Worm (Caenorhabditis elegans) whole organism, L1 larva: Measurements from ENCODE around the gene clec-264.
A peak's percentile ranks its signal among the peaks of the same experiment; 100 is the strongest.

Experiments used
- C04F5.9 ChIP-seq: sonication (generic microtip); optimal IDR thresholded peaks from 2 replicates; lab custom pipeline; 2016; ENCODE audit warnings: missing genetic modification characterization, missing compliant biosample characterization
- C16A3.4 ChIP-seq: fragments of 150-350 bp; optimal IDR thresholded peaks from 2 replicates; lab custom pipeline; 2014; ENCODE audit warnings: missing biosample characterization, missing genetic modification characterization
- C34B4.2 ChIP-seq: sonication (generic microtip); optimal IDR thresholded peaks from 2 replicates; lab custom pipeline; 2017; ENCODE audit warnings: mild to moderate bottlenecking, missing genetic modification characterization, missing compliant biosample characterization
- aha-1 ChIP-seq: fragments of 150-350 bp; optimal IDR thresholded peaks from 2 replicates; lab custom pipeline; 2014; ENCODE audit warnings: missing biosample characterization, missing genetic modification characterization
- alr-1 ChIP-seq: fragments of 200-800 bp; sonication (Bioruptor generic); optimal IDR thresholded peaks from 2 replicates; lab custom pipeline; 2018; ENCODE audit warnings: borderline replicate concordance, mild to moderate bottlenecking, missing genetic modification characterization, missing compliant biosample characterization
- blmp-1 ChIP-seq: fragments of 150-350 bp; optimal IDR thresholded peaks from 2 replicates; lab custom pipeline; 2014; ENCODE audit warnings: missing biosample characterization, missing genetic modification characterization
- ceh-8 ChIP-seq: fragments of 200-800 bp; sonication (Bioruptor generic); optimal IDR thresholded peaks from 2 replicates; lab custom pipeline; 2018; ENCODE audit warnings: mild to moderate bottlenecking, missing genetic modification characterization, moderate library complexity, missing compliant biosample characterization
- ceh-82 ChIP-seq, 3 experiments: fragments of 150-350 bp in 1 of 3; sonication (generic microtip) in 2 of 3; optimal IDR thresholded peaks; 2 replicates each; lab custom pipeline; 2014 to 2017; ENCODE audit warnings: missing biosample characterization in 3 of 3, missing genetic modification characterization in 3 of 3
- ceh-90 ChIP-seq: sonication (generic microtip); optimal IDR thresholded peaks from 2 replicates; lab custom pipeline; 2016; ENCODE audit warnings: missing genetic modification characterization, missing compliant biosample characterization
- ces-1 ChIP-seq: fragments of 150-350 bp; optimal IDR thresholded peaks from 2 replicates; lab custom pipeline; 2014; ENCODE audit warnings: missing biosample characterization, missing genetic modification reagents, missing genetic modification characterization
- efl-1 ChIP-seq, 4 experiments: fragments of 150-350 bp; optimal IDR thresholded peaks in 3 of 4; peaks in 1 of 4; 1 replicate in 1 of 4; 2 replicates in 3 of 4; lab custom pipeline; 2014; ENCODE audit warnings: missing biosample characterization in 2 of 4, missing genetic modification characterization in 2 of 4, missing genetic modification reagents in 2 of 4
- egl-13 ChIP-seq: sonication (generic microtip); optimal IDR thresholded peaks from 2 replicates; lab custom pipeline; 2016; ENCODE audit warnings: missing genotype, missing genetic modification reagents, missing genetic modification characterization, missing compliant biosample characterization
- egl-27 ChIP-seq, 2 experiments: fragments of 150-350 bp in 1 of 2; sonication (generic microtip); optimal IDR thresholded peaks; 3 replicates each; lab custom pipeline; 2017 to 2018; ENCODE audit warnings: missing biosample characterization in 2 of 2, missing genetic modification characterization in 2 of 2, missing genetic modification reagents in 2 of 2
- elt-2 ChIP-seq: sonication (generic microtip); optimal IDR thresholded peaks from 2 replicates; lab custom pipeline; 2016; ENCODE audit warnings: missing genetic modification characterization, mild to moderate bottlenecking, inconsistent platforms, missing compliant biosample characterization, missing genetic modification reagents
- elt-3 ChIP-seq, 6 experiments: fragments of 150-350 bp in 1 of 6; sonication (generic microtip); optimal IDR thresholded peaks; 2 replicates each; lab custom pipeline; 2017 to 2018; ENCODE audit warnings: missing biosample characterization in 6 of 6, missing genetic modification characterization in 6 of 6, inconsistent platforms in 1 of 6
- ets-5 ChIP-seq: fragments of 200-800 bp; sonication (Bioruptor generic); IDR thresholded peaks from 2 replicates; pipeline ENCODE4 v1.3.6; 2022; ENCODE audit warnings: missing genetic modification characterization, missing compliant biosample characterization
- fkh-4 ChIP-seq: sonication (generic microtip); optimal IDR thresholded peaks from 2 replicates; lab custom pipeline; 2016; ENCODE audit warnings: missing compliant biosample characterization, missing genetic modification characterization, borderline replicate concordance
- fkh-8 ChIP-seq: sonication (generic microtip); optimal IDR thresholded peaks from 2 replicates; lab custom pipeline; 2016; ENCODE audit warnings: mild to moderate bottlenecking, missing genetic modification characterization, missing compliant biosample characterization
- grh-1 ChIP-seq: fragments of 200-800 bp; sonication (Bioruptor generic); IDR thresholded peaks from 2 replicates; pipeline ENCODE4 v1.3.6; 2022; ENCODE audit warnings: missing genetic modification reagents, missing genetic modification characterization, missing compliant biosample characterization
- hlh-17 ChIP-seq: fragments of 200-800 bp; sonication (Bioruptor generic); optimal IDR thresholded peaks from 2 replicates; lab custom pipeline; 2018; ENCODE audit warnings: missing genetic modification characterization, mild to moderate bottlenecking, missing compliant biosample characterization, moderate library complexity, borderline replicate concordance
- hlh-4 ChIP-seq: sonication (generic microtip); optimal IDR thresholded peaks from 2 replicates; lab custom pipeline; 2016; ENCODE audit warnings: mild to moderate bottlenecking, missing genetic modification characterization, missing compliant biosample characterization
- hpl-2 ChIP-seq: fragments of 150-350 bp; optimal IDR thresholded peaks from 2 replicates; lab custom pipeline; 2014; ENCODE audit warnings: missing biosample characterization, missing genetic modification reagents, missing genetic modification characterization
- isw-1 ChIP-seq: fragments of 200-800 bp; sonication (Bioruptor generic); IDR thresholded peaks from 2 replicates; pipeline ENCODE4 v1.3.6; 2022; ENCODE audit warnings: missing genetic modification characterization, missing compliant biosample characterization
- lin-13 ChIP-seq: fragments of 150-350 bp; optimal IDR thresholded peaks from 2 replicates; lab custom pipeline; 2014; ENCODE audit warnings: missing biosample characterization, missing genetic modification reagents, missing genetic modification characterization
- lin-15B ChIP-seq: fragments of 150-350 bp; sonication (generic microtip); optimal IDR thresholded peaks from 3 replicates; lab custom pipeline; 2014; ENCODE audit warnings: missing biosample characterization, missing genetic modification characterization
- lin-35 ChIP-seq, 2 experiments: fragments of 150-350 bp; optimal IDR thresholded peaks; 2 replicates each; lab custom pipeline; 2014; ENCODE audit warnings: missing biosample characterization in 2 of 2, missing genetic modification characterization in 2 of 2, missing genetic modification reagents in 2 of 2
- lin-39 ChIP-seq: fragments of 150-350 bp; optimal IDR thresholded peaks from 2 replicates; lab custom pipeline; 2014; ENCODE audit warnings: missing biosample characterization, missing genetic modification reagents, missing genetic modification characterization
- lir-3 ChIP-seq: sonication (generic microtip); optimal IDR thresholded peaks from 2 replicates; lab custom pipeline; 2016; ENCODE audit warnings: mild to moderate bottlenecking, missing genetic modification characterization, moderate library complexity, missing compliant biosample characterization; ENCODE audit not compliant: poor library complexity
- lsy-2 ChIP-seq, 2 experiments: fragments of 150-350 bp; optimal IDR thresholded peaks; 2 replicates each; lab custom pipeline; 2014; ENCODE audit warnings: missing biosample characterization in 2 of 2, missing genetic modification characterization in 2 of 2
- mab-9 ChIP-seq: fragments of 200-800 bp; sonication (Bioruptor generic); IDR thresholded peaks from 2 replicates; pipeline ENCODE4 v1.3.6; 2022; ENCODE audit warnings: missing genetic modification reagents, missing genetic modification characterization, missing compliant biosample characterization
- mef-2 ChIP-seq: fragments of 150-350 bp; optimal IDR thresholded peaks from 2 replicates; lab custom pipeline; 2014; ENCODE audit warnings: missing biosample characterization, missing genetic modification characterization
- nhr-12 ChIP-seq: sonication (generic microtip); optimal IDR thresholded peaks from 2 replicates; lab custom pipeline; 2017; ENCODE audit warnings: missing biosample characterization, missing genetic modification characterization
- nhr-19 ChIP-seq: fragments of 200-800 bp; sonication (Bioruptor generic); conservative IDR thresholded peaks from 2 replicates; pipeline ENCODE4 v1.3.6; 2022; ENCODE audit warnings: missing genetic modification characterization, missing compliant biosample characterization
- nhr-20 ChIP-seq: sonication (generic microtip); optimal IDR thresholded peaks from 2 replicates; lab custom pipeline; 2016; ENCODE audit warnings: mild to moderate bottlenecking, missing genetic modification characterization, missing compliant biosample characterization
- nhr-47 ChIP-seq: sonication (generic microtip); optimal IDR thresholded peaks from 2 replicates; lab custom pipeline; 2016; ENCODE audit warnings: mild to moderate bottlenecking, missing genetic modification characterization, moderate library complexity, missing compliant biosample characterization
- nhr-90 ChIP-seq: sonication (generic microtip); optimal IDR thresholded peaks from 2 replicates; lab custom pipeline; 2016; ENCODE audit warnings: mild to moderate bottlenecking, missing genetic modification characterization, missing compliant biosample characterization; ENCODE audit not compliant: poor library complexity
- skn-1 ChIP-seq: fragments of 150-350 bp; optimal IDR thresholded peaks from 2 replicates; lab custom pipeline; 2014; ENCODE audit warnings: missing biosample characterization, missing genetic modification characterization
- sptf-1 ChIP-seq: fragments of 150-350 bp; optimal IDR thresholded peaks from 2 replicates; lab custom pipeline; 2014; ENCODE audit warnings: missing biosample characterization, missing genetic modification characterization
- sup-37 ChIP-seq: fragments of 200-800 bp; sonication (Bioruptor generic); optimal IDR thresholded peaks from 2 replicates; lab custom pipeline; 2018; ENCODE audit warnings: mild to moderate bottlenecking, missing genetic modification characterization, missing compliant biosample characterization
- tbx-2 ChIP-seq: sonication (generic microtip); optimal IDR thresholded peaks from 2 replicates; lab custom pipeline; 2016; ENCODE audit warnings: missing genetic modification characterization, missing compliant biosample characterization
- tlp-1 ChIP-seq: fragments of 150-350 bp; optimal IDR thresholded peaks from 2 replicates; lab custom pipeline; 2014; ENCODE audit warnings: missing biosample characterization, missing genetic modification characterization
- unc-130 ChIP-seq: fragments of 150-350 bp; optimal IDR thresholded peaks from 2 replicates; lab custom pipeline; 2017; ENCODE audit warnings: missing biosample characterization, missing genetic modification characterization, inconsistent platforms
- unc-30 ChIP-seq: sonication (generic microtip); optimal IDR thresholded peaks from 2 replicates; lab custom pipeline; 2017; ENCODE audit warnings: missing biosample characterization, missing genetic modification characterization
- unc-98 ChIP-seq: fragments of 200-800 bp; sonication (Bioruptor generic); IDR thresholded peaks from 2 replicates; pipeline ENCODE4 v1.3.6; 2022; ENCODE audit warnings: missing genetic modification characterization, missing compliant biosample characterization
- zag-1 ChIP-seq: fragments of 150-350 bp; optimal IDR thresholded peaks from 2 replicates; lab custom pipeline; 2014; ENCODE audit warnings: missing biosample characterization, missing genetic modification characterization
- ztf-11 ChIP-seq, 2 experiments: sonication (generic microtip); optimal IDR thresholded peaks; 2 replicates each; lab custom pipeline; 2016 to 2017; ENCODE audit warnings: missing genetic modification characterization in 2 of 2, missing biosample characterization in 1 of 2, missing compliant biosample characterization in 1 of 2

The clec-264 gene

DNA sequence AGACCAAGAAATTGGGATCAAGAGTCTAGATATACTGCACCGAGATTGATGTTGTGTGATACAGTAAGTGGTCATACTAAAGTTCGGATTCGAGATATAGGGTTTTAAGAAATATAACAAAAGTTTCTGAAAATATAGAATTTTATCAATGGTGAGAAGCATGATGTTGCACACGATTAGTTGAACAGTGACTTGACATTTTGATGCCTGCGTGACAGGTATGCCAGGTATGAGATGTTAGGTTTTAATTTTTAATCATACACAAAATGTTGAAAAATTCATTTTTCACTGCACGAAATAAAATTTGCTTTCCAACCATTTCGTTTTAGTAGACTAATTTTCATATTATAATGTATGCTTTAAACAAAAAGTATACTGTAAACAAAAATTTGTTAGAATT lies 20.1 kb downstream of the clec-264 start:
- TF ChIP-seq lin-13 (GFP tag; lab: Kevin White, UChicago) (no peak), ces-1 (GFP tag; lab: Kevin White, UChicago) (no peak), ceh-8 (GFP tag; lab: Kevin White, UChicago) (no peak), mab-9 (GFP tag; lab: Robert Waterston, UW) (no peak), sptf-1 (tag; lab: Kevin White, UChicago) (no peak), ets-5 (GFP tag; lab: Robert Waterston, UW) (no peak), egl-27 (tag; optimal IDR thresholded peaks at IDR 0.05; lab: Kevin White, UChicago) (no peak), egl-13 (tag; lab: Kevin White, UChicago) (no peak)
- TF ChIP-seq, all 84 proteins: peak for 0

DNA sequence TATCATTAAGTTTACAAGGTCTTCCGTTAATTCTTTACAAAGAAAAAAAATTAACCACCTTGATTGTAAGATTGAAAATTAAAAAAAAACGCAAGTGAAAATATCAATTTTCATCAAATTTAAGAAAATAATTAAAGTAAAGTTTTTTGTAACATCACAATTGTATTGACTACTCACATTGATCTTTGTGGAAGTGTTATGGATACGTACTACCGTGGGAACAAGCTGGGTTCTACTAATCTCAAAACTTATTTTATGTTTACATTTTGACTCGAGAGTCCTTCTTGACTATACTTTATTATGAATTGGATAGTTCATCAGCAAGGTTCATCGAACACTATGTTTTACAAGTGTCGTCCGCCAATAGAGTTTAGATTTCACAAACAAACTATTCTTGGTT lies 21.0 kb downstream of the clec-264 start, which contains the start of gene num-1:
TSS of gene num-1 (plus strand) at position 301 of the 400 bp plus-strand sequence.
- TF ChIP-seq skn-1 (no peak), elt-2 (tag; lab: Kevin White, UChicago) (no peak), sup-37 (GFP tag; lab: Kevin White, UChicago) (no peak), lir-3 (tag; lab: Kevin White, UChicago) (no peak), mab-9 (GFP tag; lab: Robert Waterston, UW) (no peak), zag-1 (tag; lab: Kevin White, UChicago) (no peak), lin-39 (tag; lab: Kevin White, UChicago) (no peak), nhr-90 (tag; lab: Kevin White, UChicago) (no peak), unc-98 (GFP tag; lab: Robert Waterston, UW) (no peak), unc-30 (no peak), C34B4.2 (tag; lab: Kevin White, UChicago) (no peak), alr-1 (tag; lab: Kevin White, UChicago) (no peak), C16A3.4 (tag; lab: Kevin White, UChicago) (no peak), hlh-17 (GFP tag; lab: Kevin White, UChicago) (no peak), nhr-19 (GFP tag; lab: Robert Waterston, UW) (no peak), aha-1 (tag; lab: Kevin White, UChicago) (no peak)

DNA sequence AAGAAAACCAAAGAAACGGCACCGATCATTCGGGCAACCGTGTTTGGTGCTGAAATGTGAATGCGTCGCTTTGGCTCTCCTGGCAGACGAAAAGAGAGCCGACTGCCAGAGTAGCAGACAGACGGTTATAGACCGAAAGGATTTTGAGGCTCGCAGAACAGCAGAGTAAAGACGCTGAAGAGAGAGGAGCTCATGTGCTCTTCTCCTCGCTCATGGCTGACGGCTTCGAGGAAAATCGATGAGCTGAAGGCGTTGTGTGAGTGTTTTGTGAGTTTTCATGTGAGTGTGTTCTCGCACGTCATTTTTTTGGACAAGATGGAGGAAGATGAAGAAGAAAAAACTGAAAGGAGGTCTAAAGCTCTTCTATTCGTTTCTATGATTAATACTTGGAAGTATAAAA lies 21.7 kb downstream of the clec-264 start, which contains the start of gene sbt-1:
TSS of gene sbt-1 (minus strand) at position 62 of the 400 bp plus-strand sequence.
- no peak for TF ChIP-seq mef-2 (tag; lab: Kevin White, UChicago)
- TF ChIP-seq skn-1, result peak; percentile 11
- TF ChIP-seq lsy-2 (tag; optimal IDR thresholded peaks at IDR 0.05; lab: Kevin White, UChicago), result peak; percentile 46 to 79
- no peak for TF ChIP-seq C04F5.9 (tag; lab: Kevin White, UChicago)
- TF ChIP-seq unc-130 (tag; lab: Kevin White, UChicago), result no peak
- peak; percentile 49 to 64 for TF ChIP-seq efl-1 (optimal IDR thresholded peaks at IDR 0.05; lab: Kevin White, UChicago)
- peak in 1 of 2 experiments; percentile 7 for TF ChIP-seq efl-1 (GFP tag; optimal IDR thresholded peaks at IDR 0.05 in 1 of 2; lab: Kevin White, UChicago)
- no peak for TF ChIP-seq elt-3 (tag; optimal IDR thresholded peaks at IDR 0.05; lab: Kevin White, UChicago)
- TF ChIP-seq ceh-90 (tag; lab: Kevin White, UChicago), result no peak
- TF ChIP-seq hlh-4 (tag; lab: Kevin White, UChicago), result no peak
- TF ChIP-seq ceh-8 (GFP tag; lab: Kevin White, UChicago), result no peak
- TF ChIP-seq nhr-12 (tag; lab: Kevin White, UChicago), result no peak
- TF ChIP-seq zag-1 (tag; lab: Kevin White, UChicago), result peak; percentile 2
- peak in 1 of 2 experiments; percentile 63 for TF ChIP-seq lin-35 (GFP tag; optimal IDR thresholded peaks at IDR 0.05; lab: Kevin White, UChicago)
- TF ChIP-seq lin-15B (tag; lab: Kevin White, UChicago), result peak; percentile 23
- no peak for TF ChIP-seq unc-30
- TF ChIP-seq lir-3 (tag; lab: Kevin White, UChicago), result peak; percentile 0
- TF ChIP-seq ceh-82 (tag; optimal IDR thresholded peaks at IDR 0.05; lab: Kevin White, UChicago), result peak; percentile 58 to 85 (median 61)
- no peak for TF ChIP-seq tlp-1 (tag; lab: Kevin White, UChicago)
- peak; percentile 78 for TF ChIP-seq nhr-47 (tag; lab: Kevin White, UChicago)
- no peak for TF ChIP-seq grh-1 (GFP tag; lab: Robert Waterston, UW)
- no peak for TF ChIP-seq hpl-2 (GFP tag; lab: Kevin White, UChicago)
- TF ChIP-seq fkh-4 (tag; lab: Kevin White, UChicago), result no peak
- peak; percentile 93 for TF ChIP-seq fkh-8 (tag; lab: Kevin White, UChicago)
- peak; percentile 63 for TF ChIP-seq tbx-2 (tag; lab: Kevin White, UChicago)
- TF ChIP-seq ztf-11 (tag; optimal IDR thresholded peaks at IDR 0.05; lab: Kevin White, UChicago), result no peak
- TF ChIP-seq egl-13 (tag; lab: Kevin White, UChicago), result peak; percentile 30
- TF ChIP-seq blmp-1 (tag; lab: Kevin White, UChicago), result no peak
- no peak for TF ChIP-seq alr-1 (tag; lab: Kevin White, UChicago)
- no peak for TF ChIP-seq hlh-17 (GFP tag; lab: Kevin White, UChicago)
- TF ChIP-seq isw-1, result peak; percentile 69
- TF ChIP-seq nhr-20, result peak; percentile 5
- TF ChIP-seq mab-9 (GFP tag; lab: Robert Waterston, UW), result no peak
- TF ChIP-seq sptf-1 (tag; lab: Kevin White, UChicago), result no peak
